Worm (Caenorhabditis elegans) whole organism, midembryonic: ENCODE results near the gene rbr-2.

Source experiments
- T22C8.4 ChIP-seq: fragments of 200-800 bp; sonication (Bioruptor generic); IDR thresholded peaks from 2 replicates; pipeline ENCODE4 v1.3.6; 2022; ENCODE audit warnings: missing genetic modification characterization, missing compliant biosample characterization
- cog-1 ChIP-seq: sonication (generic microtip); optimal IDR thresholded peaks from 2 replicates; lab custom pipeline; 2016; ENCODE audit warnings: missing genetic modification characterization, missing compliant biosample characterization
- flt-1 ChIP-seq: fragments of 200-800 bp; sonication (Bioruptor generic); IDR thresholded peaks from 2 replicates; pipeline ENCODE4 v1.3.6; 2022; ENCODE audit warnings: missing genetic modification characterization, missing compliant biosample characterization
- ref-1 ChIP-seq: fragments of 200-800 bp; sonication (Bioruptor generic); conservative IDR thresholded peaks from 2 replicates; pipeline ENCODE4 v1.3.6; 2022; ENCODE audit warnings: missing genetic modification reagents, missing genetic modification characterization, missing compliant biosample characterization
- tab-1 ChIP-seq: fragments of 200-800 bp; sonication (Bioruptor generic); IDR thresholded peaks from 2 replicates; pipeline ENCODE4 v1.3.6; 2022; ENCODE audit warnings: missing genetic modification characterization, missing compliant biosample characterization
- ztf-23 ChIP-seq: fragments of 200-800 bp; sonication (Bioruptor generic); IDR thresholded peaks from 2 replicates; pipeline ENCODE4 v1.3.6; 2022; ENCODE audit warnings: missing genetic modification reagents, missing genetic modification characterization, missing compliant biosample characterization
- ztf-29 ChIP-seq: fragments of 200-800 bp; sonication (Bioruptor generic); IDR thresholded peaks from 2 replicates; pipeline ENCODE4 v1.3.6; 2022; ENCODE audit warnings: missing genetic modification reagents, missing genetic modification characterization, missing compliant biosample characterization

- no peak for TF ChIP-seq flt-1 (GFP tag; lab: Robert Waterston, UW)
- TF ChIP-seq ref-1 (GFP tag; lab: Robert Waterston, UW), result no peak
- no peak for TF ChIP-seq ztf-23 (GFP tag; lab: Robert Waterston, UW)
- no peak for TF ChIP-seq tab-1 (GFP tag; lab: Robert Waterston, UW)
- TF ChIP-seq ztf-29, result no peak
- TF ChIP-seq cog-1 (tag; lab: Kevin White, UChicago), result no peak
- TF ChIP-seq T22C8.4, result no peak
Observed at ce11 chrIV:10971636-10972199, 51.8 kb downstream of the rbr-2 start.
